Fruit fly (Drosophila melanogaster): ENCODE results near the gene Gr61a.

Gr61a gene

dm6 chr3L:802700-803273 is 38.5 kb upstream of the Gr61a start (continued):
- TF ChIP-seq CG34406 (GFP tag; optimal IDR thresholded peaks at IDR 0.05) (peak; percentile 96), achi (GFP tag; optimal IDR thresholded peaks at IDR 0.05) (peak; percentile 95), vri (GFP tag; optimal IDR thresholded peaks at IDR 0.05) (peak; percentile 96), Eip93F (GFP tag; optimal IDR thresholded peaks at IDR 0.05) (peak; percentile 96), CG16779 (tag; optimal IDR thresholded peaks at IDR 0.05) (peak; percentile 88), ss (GFP tag; optimal IDR thresholded peaks at IDR 0.05) (peak; percentile 91 to 92), dac (GFP tag; optimal IDR thresholded peaks at IDR 0.05) (peak; percentile 86), CG1621 (tag; optimal IDR thresholded peaks at IDR 0.05) (peak; percentile 97), dsx (GFP tag; optimal IDR thresholded peaks at IDR 0.05; ENCODE audit: poor library complexity, severe bottlenecking) (peak; percentile 92), net (GFP tag; optimal IDR thresholded peaks at IDR 0.05) (peak; percentile 95), Blimp-1 (GFP tag; optimal IDR thresholded peaks at IDR 0.05) (peak; percentile 90), Sox102F (GFP tag; optimal IDR thresholded peaks at IDR 0.05) (peak; percentile 99), CG8319 (GFP tag; optimal IDR thresholded peaks at IDR 0.05) (peak; percentile 96), CG6276 (GFP tag; optimal IDR thresholded peaks at IDR 0.05) (peak; percentile 84), CG6163 (GFP tag; IDR thresholded peaks at IDR 0.05) (peak; percentile 99), acj6 (GFP tag; optimal IDR thresholded peaks at IDR 0.05) (peak; percentile 98), CG6854 (GFP tag; optimal IDR thresholded peaks at IDR 0.05) (peak; percentile 97), Ets96B (tag; optimal IDR thresholded peaks at IDR 0.05) (peak; percentile 94), eg (GFP tag; IDR thresholded peaks at IDR 0.05) (peak; percentile 97), cyc (GFP tag; optimal IDR thresholded peaks at IDR 0.05) (peak; percentile 99), CG10669 (GFP tag; optimal IDR thresholded peaks at IDR 0.05) (peak; percentile 94), svp (GFP tag) (peak; percentile 99), fd59A (GFP tag; optimal IDR thresholded peaks at IDR 0.05) (peak; percentile 95)

dm6 chr3L:803951-804350 is 37.3 kb upstream of the Gr61a start, which contains the start of gene CG13898:
TSS of gene CG13898 (minus strand) at chr3L:804051.
- peak; percentile 64 for TF ChIP-seq Eip78C (GFP tag)
- TF ChIP-seq Eip75B (GFP tag; optimal IDR thresholded peaks at IDR 0.05), result no peak

dm6 chr3L:804557-805260 is 36.5 kb upstream of the Gr61a start:
- TF ChIP-seq dsx (GFP tag; optimal IDR thresholded peaks at IDR 0.05; ENCODE audit: poor library complexity, severe bottlenecking), result no peak
- TF ChIP-seq esn (GFP tag; optimal IDR thresholded peaks at IDR 0.05), result peak; percentile 59
- TF ChIP-seq dac (GFP tag; optimal IDR thresholded peaks at IDR 0.05), result no peak
- TF ChIP-seq CG8632 (GFP tag; optimal IDR thresholded peaks at IDR 0.05), result peak; percentile 18
- TF ChIP-seq Hr38 (GFP tag; optimal IDR thresholded peaks at IDR 0.05), result no peak
- peak; percentile 5 for TF ChIP-seq CG6808 (GFP tag; optimal IDR thresholded peaks at IDR 0.05)
- TF ChIP-seq CG11902 (GFP tag; optimal IDR thresholded peaks at IDR 0.05), result no peak
- no peak for TF ChIP-seq CG11294 (GFP tag; IDR thresholded peaks at IDR 0.05)
- no peak for TF ChIP-seq salr (GFP tag; optimal IDR thresholded peaks at IDR 0.05)
- no peak for TF ChIP-seq Lpt (GFP tag; optimal IDR thresholded peaks at IDR 0.05)
- TF ChIP-seq Sox14 (GFP tag; optimal IDR thresholded peaks at IDR 0.05), result peak; percentile 42
- TF ChIP-seq Hr39 (GFP tag; optimal IDR thresholded peaks at IDR 0.05), result peak; percentile 41
- TF ChIP-seq fd59A (GFP tag; optimal IDR thresholded peaks at IDR 0.05), result no peak
- TF ChIP-seq achi (GFP tag; optimal IDR thresholded peaks at IDR 0.05), result peak; percentile 37
- peak; percentile 43 for TF ChIP-seq Ets96B (tag; optimal IDR thresholded peaks at IDR 0.05)
- TF ChIP-seq svp (GFP tag), result peak; percentile 79
- TF ChIP-seq CG3032 (tag; optimal IDR thresholded peaks at IDR 0.05), result no peak
- TF ChIP-seq cyc (GFP tag; optimal IDR thresholded peaks at IDR 0.05), result no peak
- peak; percentile 62; the same call in 2 of the 3 replicates for TF ChIP-seq CG6163 (GFP tag; IDR thresholded peaks at IDR 0.05)
- peak; percentile 42 for TF ChIP-seq CG6792 (GFP tag; optimal IDR thresholded peaks at IDR 0.05)
- TF ChIP-seq Gug (GFP tag; IDR thresholded peaks at IDR 0.05), result no peak
- no peak for TF ChIP-seq CG4318 (GFP tag; optimal IDR thresholded peaks at IDR 0.05)
- TF ChIP-seq spab (GFP tag; optimal IDR thresholded peaks at IDR 0.05), result peak; percentile 23
- no peak for TF ChIP-seq CG11762 (GFP tag; optimal IDR thresholded peaks at IDR 0.05; ENCODE audit: insufficient read depth)
- peak; percentile 22 for TF ChIP-seq net (GFP tag; optimal IDR thresholded peaks at IDR 0.05)
- no peak for TF ChIP-seq fd85E (GFP tag; optimal IDR thresholded peaks at IDR 0.05)
- no peak for TF ChIP-seq fkh (GFP tag; optimal IDR thresholded peaks at IDR 0.05)
- TF ChIP-seq CG15336 (GFP tag; IDR thresholded peaks at IDR 0.05), result peak; percentile 36; the same call in 1 of the 2 replicates
- TF ChIP-seq Sox15 (GFP tag; optimal IDR thresholded peaks at IDR 0.05), result no peak
- no peak for TF ChIP-seq CG8319 (GFP tag; optimal IDR thresholded peaks at IDR 0.05)
- no peak for TF ChIP-seq Blimp-1 (GFP tag; optimal IDR thresholded peaks at IDR 0.05)

Measured in whole organism, prepupa.